Fruit fly (Drosophila melanogaster) whole organism, prepupa: ENCODE measurements around the gene tral.
A peak's percentile ranks its signal among the peaks of the same experiment; 100 is the strongest.

Source experiments
- Blimp-1 ChIP-seq: fragments of 200-800 bp; sonication (Bioruptor generic); optimal IDR thresholded peaks from 3 replicates; lab custom pipeline; 2017; ENCODE audit warnings: missing biosample characterization, missing genetic modification characterization, mild to moderate bottlenecking, moderate library complexity, missing genetic modification reagents
- CG10631 ChIP-seq: fragments of 200-800 bp; sonication (Bioruptor generic); optimal IDR thresholded peaks from 2 replicates; lab custom pipeline; 2016; ENCODE audit warnings: missing biosample characterization, missing genetic modification characterization
- CG10669 ChIP-seq: fragments of 200-800 bp; sonication (Bioruptor generic); optimal IDR thresholded peaks from 3 replicates; lab custom pipeline; 2018; ENCODE audit warnings: missing biosample characterization, mild to moderate bottlenecking, missing genetic modification characterization, moderate library complexity
- CG11294 ChIP-seq: fragments of 200-800 bp; sonication (Bioruptor generic); IDR thresholded peaks from 2 replicates; pipeline ENCODE4 v1.3.6; 2022; ENCODE audit warnings: missing biosample characterization, missing genetic modification characterization
- CG11902 ChIP-seq: fragments of 200-800 bp; sonication (Bioruptor generic); optimal IDR thresholded peaks from 3 replicates; lab custom pipeline; 2016; ENCODE audit warnings: missing biosample characterization, missing genetic modification characterization
- CG15336 ChIP-seq: fragments of 200-800 bp; sonication (Bioruptor generic); IDR thresholded peaks from 2 replicates; pipeline ENCODE4 v1.3.6; 2022; ENCODE audit warnings: missing biosample characterization, missing genetic modification characterization
- CG1621 ChIP-seq: fragments of 200-800 bp; sonication (Bioruptor generic); optimal IDR thresholded peaks from 3 replicates; lab custom pipeline; 2018; ENCODE audit warnings: missing biosample characterization, mild to moderate bottlenecking, missing genetic modification characterization
- CG16779 ChIP-seq: fragments of 200-800 bp; sonication (Bioruptor generic); optimal IDR thresholded peaks from 3 replicates; lab custom pipeline; 2017; ENCODE audit warnings: missing biosample characterization, mild to moderate bottlenecking, missing genetic modification characterization
- CG3032 ChIP-seq: fragments of 200-800 bp; optimal IDR thresholded peaks from 2 replicates; lab custom pipeline; 2019; ENCODE audit warnings: missing biosample characterization, mild to moderate bottlenecking, missing genetic modification characterization, moderate library complexity
- CG31627 ChIP-seq: fragments of 200-800 bp; sonication (Bioruptor generic); optimal IDR thresholded peaks from 3 replicates; lab custom pipeline; 2016; ENCODE audit warnings: missing biosample characterization, missing genetic modification characterization
- CG34406 ChIP-seq: fragments of 200-800 bp; sonication (Bioruptor generic); optimal IDR thresholded peaks from 3 replicates; lab custom pipeline; 2016; ENCODE audit warnings: missing biosample characterization, missing genetic modification characterization
- CG3919 ChIP-seq: fragments of 200-800 bp; sonication (Bioruptor generic); optimal IDR thresholded peaks from 3 replicates; lab custom pipeline; 2016; ENCODE audit warnings: missing biosample characterization, missing genetic modification characterization
- CG4318 ChIP-seq: fragments of 200-800 bp; sonication (Bioruptor generic); optimal IDR thresholded peaks from 3 replicates; lab custom pipeline; 2017; ENCODE audit warnings: missing biosample characterization, mild to moderate bottlenecking, missing genetic modification characterization
- CG6163 ChIP-seq: fragments of 200-800 bp; sonication (Bioruptor generic); IDR thresholded peaks from 3 replicates; pipeline ENCODE4 v1.3.6; 2022; ENCODE audit warnings: missing biosample characterization, missing genetic modification characterization
- CG6276 ChIP-seq: fragments of 200-800 bp; sonication (Bioruptor generic); optimal IDR thresholded peaks from 2 replicates; lab custom pipeline; 2017; ENCODE audit warnings: missing biosample characterization, mild to moderate bottlenecking, missing genetic modification characterization
- CG6808 ChIP-seq: fragments of 200-800 bp; sonication (Bioruptor generic); optimal IDR thresholded peaks from 3 replicates; lab custom pipeline; 2017; ENCODE audit warnings: missing biosample characterization, missing genetic modification characterization, mild to moderate bottlenecking, moderate library complexity, missing genetic modification reagents
- CG6854 ChIP-seq: fragments of 200-800 bp; sonication (Bioruptor generic); optimal IDR thresholded peaks from 2 replicates; lab custom pipeline; 2017; ENCODE audit warnings: missing biosample characterization, mild to moderate bottlenecking, missing genetic modification characterization
- CG7368 ChIP-seq: fragments of 200-800 bp; sonication (Bioruptor generic); optimal IDR thresholded peaks from 3 replicates; lab custom pipeline; 2016; ENCODE audit warnings: missing biosample characterization, missing genetic modification characterization
- CG8119 ChIP-seq: fragments of 200-800 bp; sonication (Bioruptor generic); IDR thresholded peaks from 3 replicates; pipeline ENCODE4 v1.3.6; 2022; ENCODE audit warnings: missing biosample characterization, missing genetic modification characterization
- CG8632 ChIP-seq: fragments of 200-800 bp; sonication (Bioruptor generic); optimal IDR thresholded peaks from 3 replicates; lab custom pipeline; 2016; ENCODE audit warnings: missing biosample characterization, missing genetic modification characterization
- CG9139 ChIP-seq: fragments of 200-800 bp; sonication (Bioruptor generic); optimal IDR thresholded peaks from 3 replicates; lab custom pipeline; 2017; ENCODE audit warnings: missing biosample characterization, mild to moderate bottlenecking, missing genetic modification characterization
- Eip75B ChIP-seq: fragments of 200-800 bp; sonication (Bioruptor generic); optimal IDR thresholded peaks from 3 replicates; lab custom pipeline; 2016; ENCODE audit warnings: missing biosample characterization, missing genetic modification characterization
- Eip78C ChIP-seq: fragments of 200-800 bp; sonication (Bioruptor generic); peaks from one replicate; lab custom pipeline; 2016; ENCODE audit warnings: missing biosample characterization, missing genetic modification characterization
- Ets21C ChIP-seq: fragments of 200-800 bp; sonication (Bioruptor generic); optimal IDR thresholded peaks from 3 replicates; lab custom pipeline; 2016; ENCODE audit warnings: missing biosample characterization, missing genetic modification characterization
- Ets96B ChIP-seq: fragments of 200-800 bp; optimal IDR thresholded peaks from 2 replicates; lab custom pipeline; 2019; ENCODE audit warnings: missing biosample characterization, mild to moderate bottlenecking, missing genetic modification characterization, moderate library complexity
- Hr39 ChIP-seq: fragments of 200-800 bp; sonication (Bioruptor generic); optimal IDR thresholded peaks from 2 replicates; lab custom pipeline; 2016; ENCODE audit warnings: missing biosample characterization, missing genetic modification characterization
- Hr4 ChIP-seq: fragments of 200-800 bp; sonication (Bioruptor generic); optimal IDR thresholded peaks from 3 replicates; lab custom pipeline; 2016; ENCODE audit warnings: missing biosample characterization, missing genetic modification characterization
- Lpt ChIP-seq: fragments of 200-800 bp; sonication (Bioruptor generic); optimal IDR thresholded peaks from 3 replicates; lab custom pipeline; 2016; ENCODE audit warnings: missing biosample characterization, missing genetic modification characterization
- Met ChIP-seq: fragments of 200-800 bp; sonication (Bioruptor generic); optimal IDR thresholded peaks from 3 replicates; lab custom pipeline; 2016; ENCODE audit warnings: missing biosample characterization, missing genetic modification characterization
- OdsH ChIP-seq: fragments of 200-800 bp; sonication (Bioruptor generic); optimal IDR thresholded peaks from 3 replicates; lab custom pipeline; 2016; ENCODE audit warnings: missing biosample characterization, missing genetic modification characterization
- Smox ChIP-seq: fragments of 200-800 bp; sonication (Bioruptor generic); optimal IDR thresholded peaks from 3 replicates; lab custom pipeline; 2016; ENCODE audit warnings: missing biosample characterization, missing genetic modification characterization
- Sox102F ChIP-seq: fragments of 200-800 bp; sonication (Bioruptor generic); optimal IDR thresholded peaks from 2 replicates; lab custom pipeline; 2016; ENCODE audit warnings: missing biosample characterization, mild to moderate bottlenecking, missing genetic modification characterization
- Sox14 ChIP-seq: fragments of 200-800 bp; sonication (Bioruptor generic); optimal IDR thresholded peaks from 3 replicates; lab custom pipeline; 2016; ENCODE audit warnings: missing biosample characterization, missing genetic modification characterization
- Sox15 ChIP-seq: fragments of 200-800 bp; sonication (Bioruptor generic); optimal IDR thresholded peaks from 3 replicates; lab custom pipeline; 2016; ENCODE audit warnings: missing biosample characterization, missing genetic modification characterization
- achi ChIP-seq: fragments of 200-800 bp; sonication (Bioruptor generic); optimal IDR thresholded peaks from 3 replicates; lab custom pipeline; 2016; ENCODE audit warnings: missing biosample characterization, missing genetic modification characterization
- acj6 ChIP-seq: fragments of 200-800 bp; sonication (Bioruptor generic); optimal IDR thresholded peaks from 3 replicates; lab custom pipeline; 2016; ENCODE audit warnings: missing biosample characterization, missing genetic modification characterization
- cyc ChIP-seq: fragments of 200-800 bp; sonication (Bioruptor generic); optimal IDR thresholded peaks from 3 replicates; lab custom pipeline; 2016; ENCODE audit warnings: missing biosample characterization, missing genetic modification characterization
- dac ChIP-seq: fragments of 200-800 bp; sonication (Bioruptor generic); optimal IDR thresholded peaks from 2 replicates; lab custom pipeline; 2017; ENCODE audit warnings: missing biosample characterization, mild to moderate bottlenecking, missing genetic modification characterization
- dsx ChIP-seq: fragments of 200-800 bp; optimal IDR thresholded peaks from 3 replicates; lab custom pipeline; 2019; ENCODE audit warnings: missing biosample characterization, mild to moderate bottlenecking, missing genetic modification characterization, moderate library complexity; ENCODE audit not compliant: poor library complexity, severe bottlenecking
- eg ChIP-seq: fragments of 200-800 bp; sonication (Bioruptor generic); IDR thresholded peaks from 3 replicates; pipeline ENCODE4 v1.3.6; 2022; ENCODE audit warnings: missing biosample characterization, missing genetic modification characterization
- fd59A ChIP-seq: fragments of 200-800 bp; sonication (Bioruptor generic); optimal IDR thresholded peaks from 2 replicates; lab custom pipeline; 2017; ENCODE audit warnings: missing biosample characterization, mild to moderate bottlenecking, missing genetic modification characterization, missing genetic modification reagents
- fd85E ChIP-seq: fragments of 200-800 bp; sonication (Bioruptor generic); optimal IDR thresholded peaks from 3 replicates; lab custom pipeline; 2016; ENCODE audit warnings: missing biosample characterization, missing genetic modification characterization
- fkh ChIP-seq: fragments of 200-800 bp; sonication (Bioruptor generic); optimal IDR thresholded peaks from 3 replicates; lab custom pipeline; 2017; ENCODE audit warnings: missing biosample characterization, mild to moderate bottlenecking, missing genetic modification characterization, moderate library complexity
- net ChIP-seq: fragments of 200-800 bp; sonication (Bioruptor generic); optimal IDR thresholded peaks from 3 replicates; lab custom pipeline; 2016; ENCODE audit warnings: missing biosample characterization, missing genetic modification characterization
- pdm3 ChIP-seq: fragments of 200-800 bp; sonication (Bioruptor generic); optimal IDR thresholded peaks from 3 replicates; lab custom pipeline; 2016; ENCODE audit warnings: missing biosample characterization, missing genetic modification characterization
- salr ChIP-seq, 2 experiments: fragments of 200-800 bp; sonication (Bioruptor generic); optimal IDR thresholded peaks; 3 replicates each; lab custom pipeline; 2016 to 2018; ENCODE audit warnings: missing biosample characterization in 2 of 2, missing genetic modification characterization in 2 of 2, mild to moderate bottlenecking in 1 of 2
- spab ChIP-seq: fragments of 200-800 bp; sonication (Bioruptor generic); optimal IDR thresholded peaks from 2 replicates; lab custom pipeline; 2017; ENCODE audit warnings: missing biosample characterization, mild to moderate bottlenecking, missing genetic modification characterization, missing genetic modification reagents
- ss ChIP-seq, 2 experiments: fragments of 200-800 bp; sonication (Bioruptor generic); optimal IDR thresholded peaks; 2 replicates in 1 of 2; 3 replicates in 1 of 2; lab custom pipeline; 2017 to 2018; ENCODE audit warnings: mild to moderate bottlenecking in 2 of 2, missing biosample characterization in 2 of 2, missing genetic modification characterization in 2 of 2, moderate library complexity in 1 of 2
- topi ChIP-seq: fragments of 200-800 bp; sonication (Bioruptor generic); optimal IDR thresholded peaks from 3 replicates; lab custom pipeline; 2016; ENCODE audit warnings: missing biosample characterization, missing genetic modification characterization
- vri ChIP-seq: fragments of 200-800 bp; sonication (Bioruptor generic); optimal IDR thresholded peaks from 3 replicates; lab custom pipeline; 2016; ENCODE audit warnings: missing biosample characterization, mild to moderate bottlenecking, missing genetic modification characterization

The tral gene

dm6 chr3L:12486175-12486574 is 28.7 kb upstream of the tral start:
- TF ChIP-seq cyc (GFP tag; lab: Kevin White, UChicago), result no peak
- TF ChIP-seq CG8119, result no peak
- TF ChIP-seq Eip75B (GFP tag; lab: Kevin White, UChicago), result no peak
- TF ChIP-seq fkh, result no peak
- TF ChIP-seq Eip78C, result no peak
- no peak for TF ChIP-seq Smox (GFP tag; lab: Kevin White, UChicago)
- no peak for TF ChIP-seq Sox14 (GFP tag; lab: Kevin White, UChicago)
- TF ChIP-seq CG6854 (GFP tag; lab: Kevin White, UChicago), result no peak
- TF ChIP-seq pdm3, result no peak
- no peak for TF ChIP-seq CG31627 (GFP tag; lab: Kevin White, UChicago)
- TF ChIP-seq spab (GFP tag; lab: Kevin White, UChicago), result no peak
- TF ChIP-seq fd85E (GFP tag; lab: Kevin White, UChicago), result no peak
- TF ChIP-seq salr (GFP tag; optimal IDR thresholded peaks at IDR 0.05; lab: Kevin White, UChicago), result no peak
- no peak for TF ChIP-seq Hr4 (GFP tag; lab: Kevin White, UChicago)

dm6 chr3L:12489952-12490351 is 24.9 kb upstream of the tral start:
- no peak for TF ChIP-seq fd59A
- TF ChIP-seq Hr4 (GFP tag; lab: Kevin White, UChicago), result no peak
- peak; percentile 37; the same call in 1 of the 2 replicates for TF ChIP-seq CG15336 (GFP tag; lab: Robert Waterston, UW)
- no peak for TF ChIP-seq acj6 (GFP tag; lab: Kevin White, UChicago)
- no peak for TF ChIP-seq CG4318
- TF ChIP-seq OdsH (GFP tag; lab: Kevin White, UChicago), result no peak
- TF ChIP-seq Ets21C (GFP tag; lab: Kevin White, UChicago), result no peak
- TF ChIP-seq CG11902 (GFP tag; lab: Kevin White, UChicago), result no peak
- TF ChIP-seq CG6808 (GFP tag; lab: Kevin White, UChicago), result no peak
- no peak for TF ChIP-seq CG3919 (GFP tag; lab: Kevin White, UChicago)
- no peak for TF ChIP-seq Hr39 (GFP tag; lab: Kevin White, UChicago)
- no peak for TF ChIP-seq CG8632 (GFP tag; lab: Kevin White, UChicago)
- peak; percentile 24 for TF ChIP-seq Sox102F (GFP tag; lab: Kevin White, UChicago)
- no peak for TF ChIP-seq Blimp-1 (GFP tag; lab: Kevin White, UChicago)
- TF ChIP-seq Ets96B (tag; lab: Kevin White, UChicago), result no peak
- TF ChIP-seq CG31627 (GFP tag; lab: Kevin White, UChicago), result no peak
- TF ChIP-seq achi, result no peak
- TF ChIP-seq net (GFP tag; lab: Kevin White, UChicago), result no peak
- TF ChIP-seq CG11294, result no peak
- peak; percentile 27 for TF ChIP-seq Eip78C
- TF ChIP-seq CG34406 (GFP tag; lab: Kevin White, UChicago), result no peak
- peak; percentile 63 for TF ChIP-seq CG6276
- TF ChIP-seq fkh, result no peak
- TF ChIP-seq Sox14 (GFP tag; lab: Kevin White, UChicago), result no peak
- TF ChIP-seq Smox (GFP tag; lab: Kevin White, UChicago), result no peak
- no peak for TF ChIP-seq Lpt (GFP tag; lab: Kevin White, UChicago)
- TF ChIP-seq Met (GFP tag; lab: Kevin White, UChicago), result no peak
- TF ChIP-seq spab (GFP tag; lab: Kevin White, UChicago), result no peak
- peak; percentile 56; the same call in 2 of the 3 replicates for TF ChIP-seq eg (GFP tag; lab: Robert Waterston, UW)
- no peak for TF ChIP-seq dsx (GFP tag; lab: Kevin White, UChicago)
- TF ChIP-seq topi (GFP tag; lab: Kevin White, UChicago), result no peak
- peak; percentile 92 for TF ChIP-seq vri
- TF ChIP-seq ss (GFP tag; optimal IDR thresholded peaks at IDR 0.05; lab: Kevin White, UChicago), result peak in 1 of 2 experiments; percentile 4
- no peak for TF ChIP-seq CG3032 (tag; lab: Kevin White, UChicago)
- peak; percentile 15 for TF ChIP-seq CG9139 (GFP tag; lab: Kevin White, UChicago)
- TF ChIP-seq CG10631 (GFP tag; lab: Kevin White, UChicago), result no peak
- no peak for TF ChIP-seq cyc (GFP tag; lab: Kevin White, UChicago)
- TF ChIP-seq CG1621 (tag; lab: Kevin White, UChicago), result no peak
- TF ChIP-seq CG7368 (GFP tag; lab: Kevin White, UChicago), result no peak
- TF ChIP-seq Sox15 (GFP tag; lab: Kevin White, UChicago), result no peak
- TF ChIP-seq CG10669 (GFP tag; lab: Kevin White, UChicago), result no peak
- no peak for TF ChIP-seq dac (GFP tag; lab: Kevin White, UChicago)
- TF ChIP-seq CG16779 (tag; lab: Kevin White, UChicago), result peak; percentile 27
- TF ChIP-seq CG6163 (GFP tag; lab: Robert Waterston, UW), result peak; percentile 55; the same call in 2 of the 3 replicates
